Fruit fly (Drosophila melanogaster): ENCODE results near the gene CG33116.

Gene CG33116

dm6 chr2L:19542268-19542773, 9.0 kb downstream of the CG33116 start (continued):
- TF ChIP-seq insv (GFP tag; optimal IDR thresholded peaks at IDR 0.05) (no peak), CG11398 (GFP tag; optimal IDR thresholded peaks at IDR 0.05) (no peak), da (GFP tag; optimal IDR thresholded peaks at IDR 0.05) (no peak), CG11723 (GFP tag; optimal IDR thresholded peaks at IDR 0.05) (no peak), CG1603 (tag; optimal IDR thresholded peaks at IDR 0.05) (peak; percentile 69), nerfin-2 (GFP tag; IDR thresholded peaks at IDR 0.05; ENCODE audit: partially characterized antibody) (peak; percentile 95), nom (GFP tag; optimal IDR thresholded peaks at IDR 0.05) (no peak), CG4617 (GFP tag; optimal IDR thresholded peaks at IDR 0.05; ENCODE audit: borderline replicate concordance) (peak; percentile 2), CG7963 (GFP tag; IDR thresholded peaks at IDR 0.05; ENCODE audit: partially characterized antibody) (peak; percentile 90), CkIIα-i1 (GFP tag; IDR thresholded peaks at IDR 0.05) (no peak), CG16813 (GFP tag; IDR thresholded peaks at IDR 0.05; ENCODE audit: partially characterized antibody) (peak; percentile 89), Med (GFP tag) (peak; percentile 59), inv (GFP tag; IDR thresholded peaks at IDR 0.05; ENCODE audit: partially characterized antibody) (peak; percentile 73), CG13624 (GFP tag; optimal IDR thresholded peaks at IDR 0.05) (peak; percentile 65), ac (GFP tag; optimal IDR thresholded peaks at IDR 0.05) (no peak), CG14710 (tag; optimal IDR thresholded peaks at IDR 0.05) (peak; percentile 30), Chrac-16 (GFP tag; optimal IDR thresholded peaks at IDR 0.05) (no peak), wor (GFP tag; IDR thresholded peaks at IDR 0.05) (no peak), CG15011 (GFP tag; optimal IDR thresholded peaks at IDR 0.05) (no peak), Mad (GFP tag; optimal IDR thresholded peaks at IDR 0.05) (no peak), CG33213 (GFP tag; optimal IDR thresholded peaks at IDR 0.05) (peak; percentile 19), Ets97D (GFP tag; optimal IDR thresholded peaks at IDR 0.05) (peak; percentile 10), Hr78 (GFP tag; optimal IDR thresholded peaks at IDR 0.05) (no peak), vnd (GFP tag; IDR thresholded peaks at IDR 0.05; ENCODE audit: partially characterized antibody) (peak; percentile 91), yki (optimal IDR thresholded peaks at IDR 0.05) (no peak), sob (GFP tag; IDR thresholded peaks at IDR 0.05) (no peak), abd-A (tag; optimal IDR thresholded peaks at IDR 0.05) (peak; percentile 84), Hr51 (GFP tag; optimal IDR thresholded peaks at IDR 0.05) (no peak), CG4328 (GFP tag; optimal IDR thresholded peaks at IDR 0.05) (no peak), Dll (GFP tag; IDR thresholded peaks at IDR 0.05; ENCODE audit: partially characterized antibody) (peak; percentile 90), cad (GFP tag; optimal IDR thresholded peaks at IDR 0.05) (no peak), en (GFP tag; optimal IDR thresholded peaks at IDR 0.05) (no peak), fu2 (GFP tag; optimal IDR thresholded peaks at IDR 0.05) (no peak), CG8290 (GFP tag; optimal IDR thresholded peaks at IDR 0.05) (no peak), CG8290 (tag; optimal IDR thresholded peaks at IDR 0.05) (peak in 1 of 2 experiments; percentile 48), CG2678 (tag; optimal IDR thresholded peaks at IDR 0.05) (peak; percentile 8), Rx (GFP tag; IDR thresholded peaks at IDR 0.05) (no peak), ken (GFP tag; IDR thresholded peaks at IDR 0.05) (no peak), CG17361 (GFP tag; IDR thresholded peaks at IDR 0.05) (no peak), ara (GFP tag; IDR thresholded peaks at IDR 0.05) (no peak), Atf3 (GFP tag; optimal IDR thresholded peaks at IDR 0.05) (no peak), CG18764 (GFP tag; optimal IDR thresholded peaks at IDR 0.05) (no peak), CG32767 (GFP tag; IDR thresholded peaks at IDR 0.05) (0 out of 2 replicates have a peak, but pooled peaks have one; percentile 15), CG34376 (GFP tag; optimal IDR thresholded peaks at IDR 0.05) (peak; percentile 30), CG12071 (GFP tag; optimal IDR thresholded peaks at IDR 0.05) (no peak), CG6791 (GFP tag; IDR thresholded peaks at IDR 0.05; ENCODE audit: partially characterized antibody) (peak; percentile 95), CG3847 (GFP tag; IDR thresholded peaks at IDR 0.05) (no peak), NC2α (GFP tag; optimal IDR thresholded peaks at IDR 0.05) (no peak), lola (GFP tag; optimal IDR thresholded peaks at IDR 0.05) (no peak), unc-4 (GFP tag; IDR thresholded peaks at IDR 0.05; ENCODE audit: partially characterized antibody) (peak; percentile 91)
